Fruit fly (Drosophila melanogaster): ENCODE measurements around the gene CG9953.

Gene CG9953

dm6 chr3L:7013568-7014305 is 44.3 kb downstream of the CG9953 start (continued):
- peak; percentile 81 for TF ChIP-seq CG11456 (GFP tag; IDR thresholded peaks at IDR 0.05)
- TF ChIP-seq Lpt (GFP tag; optimal IDR thresholded peaks at IDR 0.05), result no peak
- TF ChIP-seq Dref (GFP tag; IDR thresholded peaks at IDR 0.05), result no peak
- TF ChIP-seq Stat92E (GFP tag; optimal IDR thresholded peaks at IDR 0.05), result no peak
- TF ChIP-seq dati (GFP tag; IDR thresholded peaks at IDR 0.05), result no peak
- peak; percentile 48 for TF ChIP-seq Sox102F (GFP tag; optimal IDR thresholded peaks at IDR 0.05)
- TF ChIP-seq Neu2 (GFP tag; optimal IDR thresholded peaks at IDR 0.05; ENCODE audit: borderline replicate concordance), result no peak
- TF ChIP-seq CG4328 (GFP tag; optimal IDR thresholded peaks at IDR 0.05), result no peak
- TF ChIP-seq CG17802 (tag; optimal IDR thresholded peaks at IDR 0.05), result no peak
- no peak for TF ChIP-seq CkIIα-i1 (GFP tag; IDR thresholded peaks at IDR 0.05)
- TF ChIP-seq klu (GFP tag; IDR thresholded peaks at IDR 0.05), result no peak
- TF ChIP-seq Dbx (GFP tag; IDR thresholded peaks at IDR 0.05), result no peak; the same call in 2 of the 3 replicates
- TF ChIP-seq luna (GFP tag; optimal IDR thresholded peaks at IDR 0.05), result no peak
- TF ChIP-seq CG10565 (GFP tag; optimal IDR thresholded peaks at IDR 0.05), result no peak
- no peak for TF ChIP-seq Opbp (GFP tag; IDR thresholded peaks at IDR 0.05; ENCODE audit: partially characterized antibody)
- no peak for TF ChIP-seq CG5245 (GFP tag; optimal IDR thresholded peaks at IDR 0.05)
- no peak for TF ChIP-seq CG10654 (GFP tag; optimal IDR thresholded peaks at IDR 0.05)
- TF ChIP-seq CG13624 (GFP tag; optimal IDR thresholded peaks at IDR 0.05), result peak; percentile 21
- TF ChIP-seq E2f2 (GFP tag; IDR thresholded peaks at IDR 0.05), result peak; percentile 37; the same call in 1 of the 2 replicates
- no peak for TF ChIP-seq CG15479 (GFP tag; optimal IDR thresholded peaks at IDR 0.05)
- no peak for TF ChIP-seq CG6654 (GFP tag; optimal IDR thresholded peaks at IDR 0.05)
- TF ChIP-seq CG9437 (GFP tag; optimal IDR thresholded peaks at IDR 0.05), result no peak
- TF ChIP-seq CG17612 (GFP tag; IDR thresholded peaks at IDR 0.05), result no peak
- no peak for TF ChIP-seq pho (GFP tag; optimal IDR thresholded peaks at IDR 0.05)
- TF ChIP-seq cas (GFP tag; IDR thresholded peaks at IDR 0.05), result peak; percentile 32; the same call in 1 of the 2 replicates
- TF ChIP-seq Atf6 (GFP tag; IDR thresholded peaks at IDR 0.05), result peak; percentile 46; the same call in 1 of the 2 replicates
- TF ChIP-seq Ets65A (GFP tag), result no peak
- no peak for TF ChIP-seq Sry-δ (GFP tag; optimal IDR thresholded peaks at IDR 0.05)
- TF ChIP-seq Sry-β (GFP tag; optimal IDR thresholded peaks at IDR 0.05), result no peak
- no peak for TF ChIP-seq Dp (GFP tag; optimal IDR thresholded peaks at IDR 0.05)
- TF ChIP-seq nau (GFP tag; optimal IDR thresholded peaks at IDR 0.05), result no peak
- TF ChIP-seq CG7928 (GFP tag; optimal IDR thresholded peaks at IDR 0.05), result no peak
- no peak for TF ChIP-seq Mad (GFP tag; optimal IDR thresholded peaks at IDR 0.05)
- TF ChIP-seq Elba2 (GFP tag; optimal IDR thresholded peaks at IDR 0.05), result no peak
- TF ChIP-seq Oli (tag; optimal IDR thresholded peaks at IDR 0.05), result peak; percentile 33
- no peak for TF ChIP-seq oc (tag; optimal IDR thresholded peaks at IDR 0.05)
- peak; percentile 23 for TF ChIP-seq gro (GFP tag; optimal IDR thresholded peaks at IDR 0.05)
- TF ChIP-seq lilli (GFP tag; optimal IDR thresholded peaks at IDR 0.05), result peak; percentile 26
- no peak for TF ChIP-seq CG8478 (optimal IDR thresholded peaks at IDR 0.05)
- peak; percentile 49; the same call in 1 of the 2 replicates for TF ChIP-seq bbx (GFP tag; IDR thresholded peaks at IDR 0.05; ENCODE audit: partially characterized antibody)
- peak; percentile 33; the same call in 1 of the 2 replicates for TF ChIP-seq ara (GFP tag; IDR thresholded peaks at IDR 0.05)
- peak; percentile 11 for TF ChIP-seq CG18011 (GFP tag; optimal IDR thresholded peaks at IDR 0.05)
- no peak for TF ChIP-seq chif (GFP tag; optimal IDR thresholded peaks at IDR 0.05)
- no peak for TF ChIP-seq CG15601 (tag; optimal IDR thresholded peaks at IDR 0.05)
- no peak for TF ChIP-seq fd3F (GFP tag; optimal IDR thresholded peaks at IDR 0.05)
- peak; percentile 46 for TF ChIP-seq Hand (GFP tag; optimal IDR thresholded peaks at IDR 0.05)
- TF ChIP-seq CG2120 (GFP tag; optimal IDR thresholded peaks at IDR 0.05), result peak; percentile 64
- TF ChIP-seq eyg (GFP tag; optimal IDR thresholded peaks at IDR 0.05), result no peak
- TF ChIP-seq ranshi (GFP tag; IDR thresholded peaks at IDR 0.05), result no peak
- TF ChIP-seq H15 (GFP tag; IDR thresholded peaks at IDR 0.05), result peak; percentile 39; the same call in 1 of the 3 replicates

Data from whole organism, embryonic.